Worm (Caenorhabditis elegans): ENCODE results near the gene T26H8.4.

Gene T26H8.4

ce11 chrV:15344481-15344880, 37.8 kb upstream of the T26H8.4 start, which contains the start of gene wrt-8:
Gene wrt-8 (minus strand): TSS chrV:15344581.
- TF ChIP-seq aly-1 (tag; optimal IDR thresholded peaks at IDR 0.05) (no peak), ama-1 (optimal IDR thresholded peaks at IDR 0.05) (no peak), tbx-11 (GFP tag; IDR thresholded peaks at IDR 0.05) (no peak), hmg-4 (GFP tag; optimal IDR thresholded peaks at IDR 0.05) (no peak), ceh-36 (tag; optimal IDR thresholded peaks at IDR 0.05) (no peak), hnd-1 (tag; optimal IDR thresholded peaks at IDR 0.05) (no peak), hmbx-1 (tag; optimal IDR thresholded peaks at IDR 0.05) (no peak), tra-4 (tag; optimal IDR thresholded peaks at IDR 0.05) (no peak), ceh-13 (GFP tag; optimal IDR thresholded peaks at IDR 0.05) (no peak), F13C5.2 (tag; optimal IDR thresholded peaks at IDR 0.05) (no peak)

- TF ChIP-seq hnd-1 (tag; optimal IDR thresholded peaks at IDR 0.05) = no peak
- TF ChIP-seq ama-1 (optimal IDR thresholded peaks at IDR 0.05) = no peak
- TF ChIP-seq pes-1 (GFP tag; IDR thresholded peaks at IDR 0.05) = no peak
- TF ChIP-seq ceh-13 (GFP tag; optimal IDR thresholded peaks at IDR 0.05) = no peak
- no peak for TF ChIP-seq ets-7 (tag; optimal IDR thresholded peaks at IDR 0.05)
- no peak for TF ChIP-seq sea-1 (GFP tag; conservative IDR thresholded peaks at IDR 0.05)
- TF ChIP-seq hmg-4 (GFP tag; optimal IDR thresholded peaks at IDR 0.05) = no peak
- TF ChIP-seq tbx-11 (GFP tag; IDR thresholded peaks at IDR 0.05) = no peak
- TF ChIP-seq tbx-37 (GFP tag; conservative IDR thresholded peaks at IDR 0.05) = no peak
- no peak for TF ChIP-seq F13C5.2 (tag; optimal IDR thresholded peaks at IDR 0.05)
- no peak for TF ChIP-seq flt-1 (GFP tag; IDR thresholded peaks at IDR 0.05)
- no peak for TF ChIP-seq aly-1 (tag; optimal IDR thresholded peaks at IDR 0.05)
- TF ChIP-seq scrt-1 (GFP tag; IDR thresholded peaks at IDR 0.05) = no peak
- TF ChIP-seq ceh-36 (tag; optimal IDR thresholded peaks at IDR 0.05) = no peak
Measured at ce11 chrV:15341404-15341803, 34.8 kb upstream of the T26H8.4 start, which contains the start of gene clec-229. Gene clec-229 (minus strand): TSS chrV:15341504.

- TF ChIP-seq ceh-36 (tag; optimal IDR thresholded peaks at IDR 0.05) (no peak), tbx-37 (GFP tag; conservative IDR thresholded peaks at IDR 0.05) (no peak), hmg-4 (GFP tag; optimal IDR thresholded peaks at IDR 0.05) (no peak)
Measured at ce11 chrV:15339363-15339762, 32.7 kb upstream of the T26H8.4 start, which contains the start of gene clec-228. Gene clec-228 (minus strand): TSS chrV:15339463.

ce11 chrV:15337405-15337804, 30.8 kb upstream of the T26H8.4 start, which contains the start of gene wrt-7:
Gene wrt-7 (minus strand): TSS chrV:15337505.
- TF ChIP-seq tbx-37 (GFP tag; conservative IDR thresholded peaks at IDR 0.05) (no peak), scrt-1 (GFP tag; IDR thresholded peaks at IDR 0.05) (no peak), flt-1 (GFP tag; IDR thresholded peaks at IDR 0.05) (no peak)

ce11 chrV:15332851-15333250, 26.2 kb upstream of the T26H8.4 start, which contains the start of gene srw-113:
Gene srw-113 (plus strand): TSS chrV:15333151.
- TF ChIP-seq tra-4 (tag; optimal IDR thresholded peaks at IDR 0.05) (no peak), scrt-1 (GFP tag; IDR thresholded peaks at IDR 0.05) (no peak), hnd-1 (tag; optimal IDR thresholded peaks at IDR 0.05) (no peak), hmg-4 (GFP tag; optimal IDR thresholded peaks at IDR 0.05) (no peak), B0310.2 (tag; optimal IDR thresholded peaks at IDR 0.05) (no peak), pes-1 (GFP tag; IDR thresholded peaks at IDR 0.05) (no peak), tbx-37 (GFP tag; conservative IDR thresholded peaks at IDR 0.05) (no peak), ets-7 (tag; optimal IDR thresholded peaks at IDR 0.05) (no peak), sea-1 (GFP tag; conservative IDR thresholded peaks at IDR 0.05) (no peak), aly-1 (tag; optimal IDR thresholded peaks at IDR 0.05) (no peak)

ce11 chrV:15330314-15330713, 23.7 kb upstream of the T26H8.4 start, which contains the start of gene srh-295:
Gene srh-295 (plus strand): TSS chrV:15330614.
- no peak for TF ChIP-seq tbx-11 (GFP tag; IDR thresholded peaks at IDR 0.05)

- no peak for TF ChIP-seq aly-1 (tag; optimal IDR thresholded peaks at IDR 0.05)
- no peak for TF ChIP-seq ama-1 (optimal IDR thresholded peaks at IDR 0.05)
- no peak for TF ChIP-seq tbx-11 (GFP tag; IDR thresholded peaks at IDR 0.05)
- TF ChIP-seq F13C5.2 (tag; optimal IDR thresholded peaks at IDR 0.05) = no peak
- no peak for TF ChIP-seq ets-7 (tag; optimal IDR thresholded peaks at IDR 0.05)
- no peak for TF ChIP-seq ceh-13 (GFP tag; optimal IDR thresholded peaks at IDR 0.05)
- TF ChIP-seq hmg-4 (GFP tag; optimal IDR thresholded peaks at IDR 0.05) = no peak
- TF ChIP-seq tra-4 (tag; optimal IDR thresholded peaks at IDR 0.05) = no peak
- TF ChIP-seq flt-1 (GFP tag; IDR thresholded peaks at IDR 0.05) = no peak
- no peak for TF ChIP-seq scrt-1 (GFP tag; IDR thresholded peaks at IDR 0.05)
- no peak for TF ChIP-seq tbx-37 (GFP tag; conservative IDR thresholded peaks at IDR 0.05)
- no peak for TF ChIP-seq sea-1 (GFP tag; conservative IDR thresholded peaks at IDR 0.05)
- TF ChIP-seq B0310.2 (tag; optimal IDR thresholded peaks at IDR 0.05) = no peak
- no peak for TF ChIP-seq hnd-1 (tag; optimal IDR thresholded peaks at IDR 0.05)
- no peak for TF ChIP-seq pes-1 (GFP tag; IDR thresholded peaks at IDR 0.05)
- no peak for TF ChIP-seq hmbx-1 (tag; optimal IDR thresholded peaks at IDR 0.05)
Measured at ce11 chrV:15327745-15328447, 21.3 kb upstream of the T26H8.4 start, which contains the start of gene ZK1037.6. Gene ZK1037.6 (minus strand): TSS chrV:15327795.

ce11 chrV:15323417-15323816, 16.8 kb upstream of the T26H8.4 start:
- TF ChIP-seq aly-1 (tag; optimal IDR thresholded peaks at IDR 0.05) (no peak), flt-1 (GFP tag; IDR thresholded peaks at IDR 0.05) (no peak), ceh-36 (tag; optimal IDR thresholded peaks at IDR 0.05) (no peak)
